Worm (Caenorhabditis elegans): ENCODE measurements around the gene Y57G7A.5.

Y57G7A.5 gene

ce11 chrII:1234971-1235370 is 40.4 kb downstream of the Y57G7A.5 start:
- TF ChIP-seq Y53F4B.3 (GFP tag; IDR thresholded peaks at IDR 0.05) (no peak), nfya-1 (tag; optimal IDR thresholded peaks at IDR 0.05; ENCODE audit: borderline replicate concordance, insufficient read depth) (no peak), B0261.1 (tag; optimal IDR thresholded peaks at IDR 0.05) (no peak), aptf-3 (GFP tag; IDR thresholded peaks at IDR 0.05) (no peak), ZK185.1 (tag; optimal IDR thresholded peaks at IDR 0.05; ENCODE audit: poor library complexity, severe bottlenecking) (no peak)

ce11 chrII:1232967-1233366 is 42.4 kb downstream of the Y57G7A.5 start:
- no peak for TF ChIP-seq pbrm-1 (GFP tag; IDR thresholded peaks at IDR 0.05)
- TF ChIP-seq C06A6.2 (GFP tag; conservative IDR thresholded peaks at IDR 0.05), result no peak
- no peak for TF ChIP-seq F39B2.1 (GFP tag; IDR thresholded peaks at IDR 0.05)
- TF ChIP-seq ccch-3 (GFP tag; optimal IDR thresholded peaks at IDR 0.05), result no peak
- TF ChIP-seq somi-1 (GFP tag; optimal IDR thresholded peaks at IDR 0.05), result no peak
- TF ChIP-seq snpc-1.3 (tag; optimal IDR thresholded peaks at IDR 0.05; ENCODE audit: insufficient read depth), result no peak
- TF ChIP-seq snpc-1.1 (tag; optimal IDR thresholded peaks at IDR 0.05; ENCODE audit: insufficient read depth), result no peak
- no peak for TF ChIP-seq tlf-1 (GFP tag; optimal IDR thresholded peaks at IDR 0.05)
- TF ChIP-seq nhr-120 (GFP tag; IDR thresholded peaks at IDR 0.05), result no peak
- TF ChIP-seq T07F8.4 (tag; optimal IDR thresholded peaks at IDR 0.05), result no peak
- TF ChIP-seq F10E7.11 (tag; optimal IDR thresholded peaks at IDR 0.05), result no peak
- TF ChIP-seq D2030.7 (GFP tag; IDR thresholded peaks at IDR 0.05), result no peak
- TF ChIP-seq aptf-2 (GFP tag; conservative IDR thresholded peaks at IDR 0.05), result no peak
- TF ChIP-seq lsl-1 (GFP tag; optimal IDR thresholded peaks at IDR 0.05), result no peak
- TF ChIP-seq ztf-22 (GFP tag; optimal IDR thresholded peaks at IDR 0.05), result no peak

- TF ChIP-seq nhr-80 (tag; optimal IDR thresholded peaks at IDR 0.05), result no peak
- no peak for TF ChIP-seq let-607 (tag; optimal IDR thresholded peaks at IDR 0.05)
- no peak for TF ChIP-seq sptf-2 (GFP tag; optimal IDR thresholded peaks at IDR 0.05)
- no peak for TF ChIP-seq efl-1 (GFP tag; optimal IDR thresholded peaks at IDR 0.05)
- TF ChIP-seq zfh-2 (GFP tag; conservative IDR thresholded peaks at IDR 0.05), result peak; percentile 72
Measured at ce11 chrII:1228943-1229342, 46.4 kb downstream of the Y57G7A.5 start.

Data from whole organism, young adult.